Worm (Caenorhabditis elegans) whole organism, L3 larva: ENCODE data around the gene Y43F8B.23.

ENCODE experiments used
- elt-3 ChIP-seq, 3 experiments: fragments of 150-350 bp in 1 of 3; sonication (generic microtip) in 2 of 3; optimal IDR thresholded peaks; 2 replicates in 2 of 3; 4 replicates in 1 of 3; lab custom pipeline; 2014 to 2017; ENCODE audit warnings: missing biosample characterization in 3 of 3, missing genetic modification characterization in 3 of 3
- jun-1 ChIP-seq: fragments of 150-350 bp; optimal IDR thresholded peaks from 2 replicates; lab custom pipeline; 2014; ENCODE audit warnings: missing biosample characterization, missing genetic modification reagents, missing genetic modification characterization
- nhr-11 ChIP-seq: fragments of 150-350 bp; optimal IDR thresholded peaks from 2 replicates; lab custom pipeline; 2014; ENCODE audit warnings: missing biosample characterization, missing genetic modification characterization
- nhr-237 ChIP-seq: fragments of 150-350 bp; optimal IDR thresholded peaks from 2 replicates; lab custom pipeline; 2014; ENCODE audit warnings: missing biosample characterization, missing genetic modification characterization
- skn-1 ChIP-seq: fragments of 150-350 bp; optimal IDR thresholded peaks from 2 replicates; lab custom pipeline; 2014; ENCODE audit warnings: missing biosample characterization, missing genetic modification characterization
- unc-39 ChIP-seq: sonication (generic microtip); optimal IDR thresholded peaks from 4 replicates; lab custom pipeline; 2017; ENCODE audit warnings: missing biosample characterization, missing genetic modification characterization

DNA sequence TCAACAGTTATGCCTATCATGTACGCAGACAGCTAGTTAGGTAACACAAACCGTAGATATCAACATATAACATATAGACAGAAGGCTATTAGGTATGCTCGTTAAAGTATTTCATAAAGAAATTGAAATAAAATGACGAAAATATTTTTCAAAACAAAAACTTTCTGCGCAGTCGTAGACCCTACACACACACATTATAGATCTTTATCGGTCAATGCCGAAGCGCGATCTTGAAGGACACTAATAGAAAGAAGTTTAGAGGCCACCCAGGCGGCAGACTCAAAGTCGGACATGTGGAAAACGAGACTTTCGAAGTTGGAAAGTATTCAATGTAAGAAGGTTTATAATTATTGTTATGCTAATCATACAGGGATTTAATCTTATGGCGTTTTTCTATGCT lies 38.5 kb downstream of the Y43F8B.23 start:
- TF ChIP-seq elt-3 (tag; optimal IDR thresholded peaks at IDR 0.05; lab: Kevin White, UChicago) (no peak), jun-1 (tag; lab: Kevin White, UChicago) (no peak), unc-39 (tag; lab: Kevin White, UChicago) (no peak), nhr-11 (tag; lab: Kevin White, UChicago) (no peak), nhr-237 (no peak), skn-1 (no peak)
